Worm (Caenorhabditis elegans) whole organism, L4 larva: ENCODE data around the gene F23A7.3.
"Not testable (repeated sequence)": the region's sequence is repeated elsewhere in the genome, so short reads cannot be mapped to it uniquely, and the experiment has no call there.

Source experiments
- ama-1 ChIP-seq: fragments of 150-350 bp; optimal IDR thresholded peaks from 2 replicates; lab custom pipeline; 2014; ENCODE audit warnings: inconsistent platforms, mixed read lengths
- daf-12 ChIP-seq: fragments of 150-350 bp; optimal IDR thresholded peaks from 2 replicates; lab custom pipeline; 2014; ENCODE audit warnings: missing biosample characterization, missing genetic modification reagents, missing genetic modification characterization
- dpl-1 ChIP-seq: fragments of 150-350 bp; optimal IDR thresholded peaks from 2 replicates; lab custom pipeline; 2014; ENCODE audit warnings: missing biosample characterization, missing genetic modification reagents, missing genetic modification characterization
- fkh-10 ChIP-seq: fragments of 150-350 bp; optimal IDR thresholded peaks from 2 replicates; lab custom pipeline; 2014; ENCODE audit warnings: missing biosample characterization, missing genetic modification reagents, missing genetic modification characterization
- hlh-30 ChIP-seq: sonication (generic microtip); optimal IDR thresholded peaks from 2 replicates; lab custom pipeline; 2017; ENCODE audit warnings: antibody characterized with exemption, mild to moderate bottlenecking, missing genetic modification characterization, missing compliant biosample characterization; ENCODE audit not compliant: insufficient read depth
- lin-15B ChIP-seq: fragments of 150-350 bp; sonication (generic microtip); optimal IDR thresholded peaks from 3 replicates; lab custom pipeline; 2014; ENCODE audit warnings: missing biosample characterization, missing genetic modification characterization
- nhr-76 ChIP-seq: fragments of 150-350 bp; optimal IDR thresholded peaks from 2 replicates; lab custom pipeline; 2014; ENCODE audit warnings: missing biosample characterization, missing genetic modification characterization
- pha-4 ChIP-seq, 2 experiments: fragments of 150-350 bp in 1 of 2; fragments of 200-800 bp in 1 of 2; sonication (Bioruptor generic) in 1 of 2; IDR thresholded peaks in 1 of 2; optimal IDR thresholded peaks in 1 of 2; 2 replicates each; pipeline versions ENCODE4 v1.3.6 to Lab custom; 2014 to 2022; ENCODE audit warnings: missing genetic modification characterization in 2 of 2, missing genetic modification reagents in 2 of 2, missing biosample characterization in 1 of 2, missing compliant biosample characterization in 1 of 2
- pqm-1 ChIP-seq: sonication (generic microtip); optimal IDR thresholded peaks from 2 replicates; lab custom pipeline; 2017; ENCODE audit warnings: missing biosample characterization, missing genetic modification characterization
- snpc-4 ChIP-seq: fragments of 150-350 bp; optimal IDR thresholded peaks from 2 replicates; lab custom pipeline; 2014; ENCODE audit warnings: missing biosample characterization, missing genetic modification characterization
- spr-3 ChIP-seq: fragments of 200-800 bp; sonication (Bioruptor generic); optimal IDR thresholded peaks from 2 replicates; lab custom pipeline; 2018; ENCODE audit warnings: mild to moderate bottlenecking, missing genetic modification characterization, missing compliant biosample characterization

- not testable (repeated sequence) for TF ChIP-seq hlh-30; snpc-4; ama-1 (lab: Kevin White, UChicago); pqm-1 (tag; lab: Kevin White, UChicago); spr-3 (GFP tag; lab: Kevin White, UChicago); dpl-1 (GFP tag; lab: Kevin White, UChicago); nhr-76; pha-4 (GFP tag; IDR thresholded peaks at IDR 0.05; lab: Robert Waterston, UW); pha-4 (tag; optimal IDR thresholded peaks at IDR 0.05; lab: Kevin White, UChicago); lin-15B (tag; lab: Kevin White, UChicago); fkh-10; daf-12
Observed at ce11 chrX:16219710-16220109, at the start of gene F23A7.3.
